Fruit fly (Drosophila melanogaster) whole organism, embryonic: ENCODE results near the gene flw.

Experiments
- B-H2 ChIP-seq: fragments of 200-800 bp; sonication (Bioruptor generic); optimal IDR thresholded peaks from 2 replicates; lab custom pipeline; 2018; ENCODE audit warnings: missing biosample characterization, mild to moderate bottlenecking, missing genetic modification characterization
- CG10462 ChIP-seq: fragments of 200-800 bp; sonication (Bioruptor generic); optimal IDR thresholded peaks from 2 replicates; lab custom pipeline; 2016; ENCODE audit warnings: missing biosample characterization, missing genetic modification characterization
- CG10565 ChIP-seq: fragments of 200-800 bp; sonication (Bioruptor generic); optimal IDR thresholded peaks from 3 replicates; lab custom pipeline; 2016; ENCODE audit warnings: missing biosample characterization, mild to moderate bottlenecking, missing genetic modification characterization
- CG11085 ChIP-seq: fragments of 200-800 bp; sonication (Bioruptor generic); IDR thresholded peaks from 2 replicates; pipeline ENCODE4 v1.3.6; 2022; ENCODE audit warnings: missing biosample characterization, missing genetic modification characterization
- CG11456 ChIP-seq: fragments of 200-800 bp; sonication (Bioruptor generic); IDR thresholded peaks from 3 replicates; pipeline ENCODE4 v1.3.6; 2022; ENCODE audit warnings: missing biosample characterization, missing genetic modification characterization
- CG12659 ChIP-seq: fragments of 200-800 bp; sonication (Bioruptor generic); optimal IDR thresholded peaks from 3 replicates; lab custom pipeline; 2017; ENCODE audit warnings: mild to moderate bottlenecking, missing biosample characterization, missing genetic modification reagents, missing genetic modification characterization
- CG14965 ChIP-seq: fragments of 200-800 bp; sonication (Bioruptor generic); optimal IDR thresholded peaks from 2 replicates; lab custom pipeline; 2016; ENCODE audit warnings: missing biosample characterization, missing genetic modification characterization, borderline replicate concordance
- CG16813 ChIP-seq: fragments of 200-800 bp; sonication (Bioruptor generic); IDR thresholded peaks from 3 replicates; pipeline ENCODE4 v1.3.6; 2022; ENCODE audit warnings: missing biosample characterization, missing genetic modification characterization; ENCODE audit not compliant: partially characterized antibody
- CG17328 ChIP-seq: fragments of 200-800 bp; sonication (Bioruptor generic); IDR thresholded peaks from 2 replicates; pipeline ENCODE4 v1.3.6; 2022; ENCODE audit warnings: missing biosample characterization, missing genetic modification characterization
- CG17912 ChIP-seq: fragments of 200-800 bp; sonication (Bioruptor generic); optimal IDR thresholded peaks from 2 replicates; lab custom pipeline; 2018; ENCODE audit warnings: missing biosample characterization, mild to moderate bottlenecking, missing genetic modification characterization
- CG32532 ChIP-seq: fragments of 200-800 bp; sonication (Bioruptor generic); IDR thresholded peaks from 2 replicates; pipeline ENCODE4 v1.3.6; 2022; ENCODE audit warnings: missing biosample characterization, missing genetic modification characterization
- CG4707 ChIP-seq: fragments of 200-800 bp; sonication (Bioruptor generic); optimal IDR thresholded peaks from 2 replicates; lab custom pipeline; 2018; ENCODE audit warnings: missing biosample characterization, mild to moderate bottlenecking, missing genetic modification characterization, moderate library complexity
- CG4854 ChIP-seq: fragments of 200-800 bp; sonication (Bioruptor generic); optimal IDR thresholded peaks from 2 replicates; lab custom pipeline; 2016; ENCODE audit warnings: missing biosample characterization, missing genetic modification characterization, inconsistent platforms
- CG9797 ChIP-seq: fragments of 200-800 bp; sonication (Bioruptor generic); optimal IDR thresholded peaks from 3 replicates; lab custom pipeline; 2018; ENCODE audit warnings: missing biosample characterization, mild to moderate bottlenecking, missing genetic modification characterization
- D19A ChIP-seq: fragments of 200-800 bp; optimal IDR thresholded peaks from 3 replicates; lab custom pipeline; 2019; ENCODE audit warnings: missing biosample characterization, mild to moderate bottlenecking, missing genetic modification characterization, moderate library complexity
- Deaf1 ChIP-seq: fragments of 200-800 bp; optimal IDR thresholded peaks from 3 replicates; lab custom pipeline; 2019; ENCODE audit warnings: missing biosample characterization, mild to moderate bottlenecking, missing genetic modification characterization, moderate library complexity
- Doc3 ChIP-seq: fragments of 200-800 bp; sonication (Bioruptor generic); IDR thresholded peaks from 3 replicates; pipeline ENCODE4 v1.3.6; 2022; ENCODE audit warnings: missing biosample characterization, missing genetic modification characterization; ENCODE audit not compliant: partially characterized antibody
- H15 ChIP-seq: fragments of 200-800 bp; sonication (Bioruptor generic); IDR thresholded peaks from 3 replicates; pipeline ENCODE4 v1.3.6; 2022; ENCODE audit warnings: missing biosample characterization, missing genetic modification characterization
- HLH54F ChIP-seq: fragments of 200-800 bp; sonication (Bioruptor generic); optimal IDR thresholded peaks from 3 replicates; lab custom pipeline; 2016; ENCODE audit warnings: missing biosample characterization, missing genetic modification characterization
- HmgZ ChIP-seq: fragments of 200-800 bp; sonication (Bioruptor generic); optimal IDR thresholded peaks from 2 replicates; lab custom pipeline; 2018; ENCODE audit warnings: missing biosample characterization, mild to moderate bottlenecking, missing genetic modification characterization
- Hr78 ChIP-seq, 2 experiments: fragments of 200-800 bp in 1 of 2; fragments of >200 bp in 1 of 2; sonication (Bioruptor generic) in 1 of 2; optimal IDR thresholded peaks; 2 replicates each; lab custom pipeline; 2017 to 2019; ENCODE audit warnings: missing biosample characterization in 2 of 2, missing genetic modification characterization in 2 of 2, mild to moderate bottlenecking in 1 of 2, moderate library complexity in 1 of 2
- Meics ChIP-seq: fragments of 200-800 bp; sonication (Bioruptor generic); optimal IDR thresholded peaks from 2 replicates; lab custom pipeline; 2017; ENCODE audit warnings: missing biosample characterization, mild to moderate bottlenecking, missing genetic modification characterization
- Nf-YA ChIP-seq: fragments of 200-800 bp; sonication (Bioruptor generic); IDR thresholded peaks from 2 replicates; pipeline ENCODE4 v1.3.6; 2022; ENCODE audit warnings: missing biosample characterization, missing genetic modification characterization
- Nf-YB ChIP-seq: fragments of 200-800 bp; sonication (Bioruptor generic); optimal IDR thresholded peaks from 3 replicates; lab custom pipeline; 2019; ENCODE audit warnings: missing biosample characterization, mild to moderate bottlenecking, missing genetic modification characterization, moderate library complexity
- Rx ChIP-seq: fragments of 200-800 bp; sonication (Bioruptor generic); IDR thresholded peaks from 2 replicates; pipeline ENCODE4 v1.3.6; 2022; ENCODE audit warnings: missing biosample characterization, missing genetic modification characterization
- Sin3A ChIP-seq: fragments of >200 bp; optimal IDR thresholded peaks from 2 replicates; lab custom pipeline; 2018
- Sox102F ChIP-seq: fragments of 200-800 bp; sonication (Bioruptor generic); optimal IDR thresholded peaks from 2 replicates; lab custom pipeline; 2018; ENCODE audit warnings: missing biosample characterization, mild to moderate bottlenecking, missing genetic modification characterization, moderate library complexity
- Xbp1 ChIP-seq: fragments of 200-800 bp; sonication (Bioruptor generic); optimal IDR thresholded peaks from 3 replicates; lab custom pipeline; 2016; ENCODE audit warnings: missing biosample characterization, mild to moderate bottlenecking, missing genetic modification characterization
- ci ChIP-seq: fragments of 200-800 bp; sonication (Bioruptor generic); IDR thresholded peaks from 3 replicates; pipeline ENCODE4 v1.3.6; 2022; ENCODE audit warnings: missing biosample characterization, missing genetic modification characterization
- grn ChIP-seq: fragments of 200-800 bp; sonication (Bioruptor generic); optimal IDR thresholded peaks from 3 replicates; lab custom pipeline; 2017; ENCODE audit warnings: missing biosample characterization, missing genetic modification characterization
- jigr1 ChIP-seq: fragments of 200-800 bp; sonication (Bioruptor generic); IDR thresholded peaks from 3 replicates; pipeline ENCODE4 v1.3.6; 2022; ENCODE audit warnings: missing biosample characterization, missing genetic modification characterization
- pfk ChIP-seq: fragments of 200-800 bp; sonication (Bioruptor generic); optimal IDR thresholded peaks from 2 replicates; lab custom pipeline; 2018; ENCODE audit warnings: missing biosample characterization, mild to moderate bottlenecking, missing genetic modification characterization, moderate library complexity
- pho ChIP-seq: fragments of 200-800 bp; sonication (Bioruptor generic); optimal IDR thresholded peaks from 2 replicates; lab custom pipeline; 2016; ENCODE audit warnings: missing biosample characterization, missing genetic modification characterization
- prd ChIP-seq, 3 experiments: fragments of >200 bp in 2 of 3; fragments of 200-800 bp in 1 of 3; sonication (Bioruptor generic) in 1 of 3; optimal IDR thresholded peaks in 2 of 3; IDR thresholded peaks in 1 of 3; 2 replicates in 2 of 3; 3 replicates in 1 of 3; pipeline versions ENCODE4 v1.3.6 to Lab custom; 2017 to 2022; ENCODE audit warnings: missing biosample characterization in 1 of 3, missing genetic modification characterization in 1 of 3
- shn ChIP-seq: fragments of 200-800 bp; sonication (Bioruptor generic); optimal IDR thresholded peaks from 3 replicates; lab custom pipeline; 2016; ENCODE audit warnings: missing biosample characterization, missing genetic modification characterization
- sisA ChIP-seq: fragments of 200-800 bp; sonication (Bioruptor generic); IDR thresholded peaks from 2 replicates; pipeline ENCODE4 v1.3.6; 2022; ENCODE audit warnings: missing biosample characterization, missing genetic modification characterization
- slbo ChIP-seq: fragments of 200-800 bp; sonication (Bioruptor generic); IDR thresholded peaks from 2 replicates; pipeline ENCODE4 v1.3.6; 2022; ENCODE audit warnings: missing biosample characterization, missing genetic modification characterization
- sr ChIP-seq: fragments of 200-800 bp; sonication (Bioruptor generic); IDR thresholded peaks from 3 replicates; pipeline ENCODE4 v1.3.6; 2022; ENCODE audit warnings: missing biosample characterization, missing genetic modification characterization
- stc ChIP-seq: fragments of 200-800 bp; sonication (Bioruptor generic); IDR thresholded peaks from 2 replicates; pipeline ENCODE4 v1.3.6; 2022; ENCODE audit warnings: missing biosample characterization, missing genetic modification characterization
- tio ChIP-seq: fragments of 200-800 bp; sonication (Bioruptor generic); optimal IDR thresholded peaks from 2 replicates; lab custom pipeline; 2017; ENCODE audit warnings: missing biosample characterization, missing genetic modification characterization, inconsistent platforms
- tna ChIP-seq: fragments of 200-800 bp; sonication (Bioruptor generic); IDR thresholded peaks from 2 replicates; pipeline ENCODE4 v1.3.6; 2022; ENCODE audit warnings: missing biosample characterization, missing genetic modification characterization; ENCODE audit not compliant: partially characterized antibody
- trem ChIP-seq: fragments of 200-800 bp; optimal IDR thresholded peaks from 3 replicates; lab custom pipeline; 2019; ENCODE audit warnings: missing biosample characterization, mild to moderate bottlenecking, missing genetic modification characterization, moderate library complexity
- tx ChIP-seq: fragments of 200-800 bp; sonication (Bioruptor generic); optimal IDR thresholded peaks from 2 replicates; lab custom pipeline; 2016; ENCODE audit warnings: missing biosample characterization, missing genetic modification characterization
- vfl ChIP-seq: fragments of 200-800 bp; sonication (Bioruptor generic); optimal IDR thresholded peaks from 2 replicates; lab custom pipeline; 2016; ENCODE audit warnings: missing biosample characterization, missing genetic modification characterization

Gene flw

dm6 chrX:10385757-10386156, at the start of gene flw, which contains the start of gene Psf3 (continued):
- peak; percentile 15 for TF ChIP-seq pfk (GFP tag; lab: Kevin White, UChicago)
- peak; percentile 41; the same call in 1 of the 3 replicates for TF ChIP-seq ci
- TF ChIP-seq pho: peak; percentile 20
- TF ChIP-seq H15: no peak
- no peak for TF ChIP-seq Nf-YB (GFP tag; lab: Kevin White, UChicago)
- TF ChIP-seq Xbp1: peak; percentile 22
- peak; percentile 57 for TF ChIP-seq trem (tag; lab: Kevin White, UChicago)
- TF ChIP-seq Deaf1 (tag; lab: Kevin White, UChicago): no peak
- peak; percentile 70 for TF ChIP-seq CG16813 (GFP tag; lab: Robert Waterston, UW)
- no peak for TF ChIP-seq CG17912 (GFP tag; lab: Kevin White, UChicago)
- peak; percentile 62 for TF ChIP-seq CG12659 (GFP tag; lab: Kevin White, UChicago)
- peak; percentile 42 for TF ChIP-seq B-H2
- TF ChIP-seq Sin3A: peak; percentile 54
- peak; percentile 59 for TF ChIP-seq CG9797 (GFP tag; lab: Kevin White, UChicago)
- no peak for TF ChIP-seq Sox102F
- no peak for TF ChIP-seq vfl
- no peak for TF ChIP-seq D19A (tag; lab: Kevin White, UChicago)
- peak; percentile 54; the same call in 1 of the 2 replicates for TF ChIP-seq tna
- TF ChIP-seq HmgZ (tag; lab: Kevin White, UChicago): peak; percentile 55
- peak; percentile 24 for TF ChIP-seq HLH54F (GFP tag; lab: Kevin White, UChicago)
- TF ChIP-seq prd (optimal IDR thresholded peaks at IDR 0.05; lab: Kevin White, UChicago): no peak
- TF ChIP-seq prd (GFP tag; IDR thresholded peaks at IDR 0.05; lab: Robert Waterston, UW): no peak
- 0 out of 3 replicates have a peak, but pooled peaks have one; percentile 18 for TF ChIP-seq sr (GFP tag; lab: Robert Waterston, UW)
- TF ChIP-seq CG10565 (GFP tag; lab: Kevin White, UChicago): no peak
- TF ChIP-seq Rx: no peak
- no peak for TF ChIP-seq CG11085 (GFP tag; lab: Robert Waterston, UW)
- TF ChIP-seq sisA (GFP tag; lab: Robert Waterston, UW): no peak
- no peak for TF ChIP-seq CG17328 (GFP tag; lab: Robert Waterston, UW)
- no peak for TF ChIP-seq Nf-YA
- no peak for TF ChIP-seq shn (GFP tag; lab: Kevin White, UChicago)
- no peak for TF ChIP-seq stc (GFP tag; lab: Robert Waterston, UW)
- peak; percentile 57 for TF ChIP-seq slbo (GFP tag; lab: Robert Waterston, UW)
- no peak for TF ChIP-seq CG4707 (GFP tag; lab: Kevin White, UChicago)
- TF ChIP-seq, all 482 proteins: peak for 112

DNA sequence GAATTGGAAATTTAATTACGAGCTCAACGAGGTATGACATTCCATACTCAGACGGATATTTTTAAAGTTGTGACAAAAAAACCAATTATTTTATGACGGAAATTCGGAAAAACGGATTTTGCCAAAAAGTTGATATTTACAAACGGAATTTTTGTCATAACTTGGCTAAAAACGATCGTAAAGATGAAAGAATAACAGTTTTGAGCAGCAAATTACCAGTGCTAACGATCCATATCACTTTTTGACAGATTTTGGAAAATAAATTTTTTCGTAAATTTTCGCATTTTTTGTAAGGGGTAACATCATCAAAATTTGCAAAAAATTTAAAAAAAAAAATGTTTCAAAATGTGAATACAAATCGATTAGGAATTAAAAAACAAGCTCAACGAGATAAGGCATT, 45.3 kb upstream of the flw start:
- TF ChIP-seq Hr78 (GFP tag; optimal IDR thresholded peaks at IDR 0.05; lab: Kevin White, UChicago): no peak
- TF ChIP-seq Meics: no peak
- no peak for TF ChIP-seq grn (GFP tag; lab: Kevin White, UChicago)
- no peak for TF ChIP-seq CG32532
- TF ChIP-seq CG10462 (GFP tag; lab: Kevin White, UChicago): no peak
- TF ChIP-seq Doc3 (GFP tag; lab: Robert Waterston, UW): no peak
- no peak for TF ChIP-seq CG11456 (GFP tag; lab: Robert Waterston, UW)
- TF ChIP-seq CG4854: no peak
- no peak for TF ChIP-seq tx (GFP tag; lab: Kevin White, UChicago)
- TF ChIP-seq jigr1 (GFP tag; lab: Robert Waterston, UW): no peak
- TF ChIP-seq CG14965: no peak
- no peak for TF ChIP-seq tio (GFP tag; lab: Kevin White, UChicago)
